Fruit fly (Drosophila melanogaster): ENCODE data around the gene Gld2.

Gld2 gene

DNA sequence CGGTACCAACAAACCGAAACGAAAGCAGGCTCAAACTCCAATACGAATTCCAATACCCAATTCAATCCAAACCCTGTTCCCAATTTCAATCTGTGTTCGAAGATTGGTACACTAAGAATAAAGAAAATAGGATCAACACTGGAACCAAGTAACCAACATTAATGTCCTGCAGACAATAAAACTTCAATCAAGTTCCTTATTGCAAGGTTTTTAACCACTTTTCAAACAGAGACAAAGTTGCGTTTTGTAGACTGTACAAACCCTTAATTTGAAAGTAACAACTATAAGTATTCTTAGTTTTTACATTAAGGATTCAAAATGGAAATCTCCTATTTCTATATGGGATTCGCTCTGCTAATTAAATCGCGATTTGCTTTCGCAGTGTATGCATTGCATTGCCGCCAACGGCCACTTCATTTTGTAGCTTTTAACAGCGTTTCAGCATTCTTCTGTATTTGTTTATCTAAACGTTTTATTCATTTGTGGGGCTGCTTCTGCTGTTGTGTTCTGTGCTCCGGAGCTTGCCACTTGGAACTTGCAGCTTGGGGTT lies 12.2 kb upstream of the Gld2 start:
- TF ChIP-seq CG15710 (tag; optimal IDR thresholded peaks at IDR 0.05) = peak; percentile 1
- no peak for TF ChIP-seq D1 (tag; optimal IDR thresholded peaks at IDR 0.05)
- TF ChIP-seq CG10348 (GFP tag; IDR thresholded peaks at IDR 0.05) = no peak
- TF ChIP-seq CG8159 (tag; optimal IDR thresholded peaks at IDR 0.05) = peak; percentile 10
- TF ChIP-seq CG9948 (tag; optimal IDR thresholded peaks at IDR 0.05) = peak; percentile 13
- peak; percentile 55 for TF ChIP-seq CG14655 (GFP tag; optimal IDR thresholded peaks at IDR 0.05)
- TF ChIP-seq CG8301 (tag; optimal IDR thresholded peaks at IDR 0.05) = peak; percentile 29
- no peak for TF ChIP-seq EcR (GFP tag; optimal IDR thresholded peaks at IDR 0.05)
- no peak for TF ChIP-seq CG12605 (GFP tag; IDR thresholded peaks at IDR 0.05)
- TF ChIP-seq Pif1A (GFP tag; optimal IDR thresholded peaks at IDR 0.05) = no peak
- no peak for TF ChIP-seq gl (tag; optimal IDR thresholded peaks at IDR 0.05)
- no peak for TF ChIP-seq CG32121 (GFP tag; IDR thresholded peaks at IDR 0.05)
- TF ChIP-seq fd96Ca (GFP tag; IDR thresholded peaks at IDR 0.05) = no peak
- peak; percentile 15 for TF ChIP-seq CG17806 (tag; optimal IDR thresholded peaks at IDR 0.05)

DNA sequence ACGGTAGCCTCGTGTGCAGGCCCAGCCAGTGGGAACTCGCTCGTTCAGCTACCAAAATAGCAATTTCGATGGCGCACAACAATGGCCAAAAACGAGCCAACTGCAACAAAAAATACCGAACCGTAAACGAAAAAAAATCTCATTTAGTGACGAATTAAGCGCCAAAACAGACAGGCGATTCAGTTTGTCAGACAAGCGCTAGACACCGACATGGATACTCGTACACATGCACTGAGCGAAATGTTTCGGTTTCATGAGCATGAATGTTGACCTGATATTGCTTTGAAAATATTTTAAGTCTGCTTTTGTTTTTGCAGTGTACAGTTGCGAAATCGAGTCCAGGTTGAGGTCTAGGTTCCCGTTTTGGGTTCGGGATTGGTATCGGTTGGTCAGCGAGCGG lies 9.2 kb upstream of the Gld2 start:
- TF ChIP-seq CG17806 (tag; optimal IDR thresholded peaks at IDR 0.05) = no peak
- no peak for TF ChIP-seq CG14655 (GFP tag; optimal IDR thresholded peaks at IDR 0.05)
- TF ChIP-seq CG34367 (tag; optimal IDR thresholded peaks at IDR 0.05) = no peak
- no peak for TF ChIP-seq fd96Ca (GFP tag; IDR thresholded peaks at IDR 0.05)
- TF ChIP-seq CG8159 (tag; optimal IDR thresholded peaks at IDR 0.05) = no peak
- TF ChIP-seq CG10348 (GFP tag; IDR thresholded peaks at IDR 0.05) = no peak
- no peak for TF ChIP-seq CG4496 (GFP tag; IDR thresholded peaks at IDR 0.05)
- TF ChIP-seq Ets98B (GFP tag; IDR thresholded peaks at IDR 0.05) = no peak

DNA sequence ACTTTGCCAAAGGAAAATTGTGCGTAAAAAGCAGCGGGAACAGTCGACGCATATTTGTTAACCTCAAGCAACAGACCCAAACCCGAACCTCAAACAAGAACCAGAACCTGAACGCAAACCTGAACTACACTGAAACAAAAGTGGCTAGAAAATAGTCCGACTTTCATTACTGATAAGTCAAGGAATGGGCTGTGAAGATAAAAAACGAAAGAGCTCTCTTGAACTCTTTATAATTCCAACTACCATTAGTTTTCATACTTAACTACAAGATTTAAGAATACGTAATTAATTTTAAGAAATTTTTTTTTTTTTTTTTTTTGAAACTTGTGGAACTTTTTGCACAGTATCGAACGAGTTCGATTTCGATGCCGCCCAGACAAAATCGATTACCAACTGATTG lies 6.1 kb upstream of the Gld2 start:
- no peak for TF ChIP-seq CG10348 (GFP tag; IDR thresholded peaks at IDR 0.05)
- peak; percentile 25 for TF ChIP-seq Pif1A (GFP tag; optimal IDR thresholded peaks at IDR 0.05)
- TF ChIP-seq Pif1B (GFP tag; optimal IDR thresholded peaks at IDR 0.05) = peak; percentile 22
- no peak for TF ChIP-seq Ets98B (GFP tag; IDR thresholded peaks at IDR 0.05)
- TF ChIP-seq EcR (GFP tag; optimal IDR thresholded peaks at IDR 0.05) = no peak
- TF ChIP-seq CG8159 (tag; optimal IDR thresholded peaks at IDR 0.05) = peak; percentile 38
- no peak for TF ChIP-seq CG13204 (GFP tag; optimal IDR thresholded peaks at IDR 0.05)
- no peak for TF ChIP-seq fd96Ca (GFP tag; IDR thresholded peaks at IDR 0.05)
- no peak for TF ChIP-seq CG32121 (GFP tag; IDR thresholded peaks at IDR 0.05)
- TF ChIP-seq CG8301 (tag; optimal IDR thresholded peaks at IDR 0.05) = peak; percentile 23
- peak; percentile 3 for TF ChIP-seq Snoo (tag; optimal IDR thresholded peaks at IDR 0.05)
- TF ChIP-seq CG34367 (tag; optimal IDR thresholded peaks at IDR 0.05) = no peak
- TF ChIP-seq CG14655 (GFP tag; optimal IDR thresholded peaks at IDR 0.05) = peak; percentile 50
- TF ChIP-seq CG17806 (tag; optimal IDR thresholded peaks at IDR 0.05) = peak; percentile 40
- 0 out of 3 replicates have a peak, but pooled peaks have one; percentile 14 for TF ChIP-seq CG4496 (GFP tag; IDR thresholded peaks at IDR 0.05)
- TF ChIP-seq CG15710 (tag; optimal IDR thresholded peaks at IDR 0.05) = peak; percentile 7
- TF ChIP-seq D1 (tag; optimal IDR thresholded peaks at IDR 0.05) = no peak
- no peak for TF ChIP-seq gl (tag; optimal IDR thresholded peaks at IDR 0.05)
- TF ChIP-seq CG9948 (tag; optimal IDR thresholded peaks at IDR 0.05) = peak; percentile 27
- TF ChIP-seq CG12605 (GFP tag; IDR thresholded peaks at IDR 0.05) = no peak
- no peak for TF ChIP-seq rn (GFP tag; IDR thresholded peaks at IDR 0.05)

DNA sequence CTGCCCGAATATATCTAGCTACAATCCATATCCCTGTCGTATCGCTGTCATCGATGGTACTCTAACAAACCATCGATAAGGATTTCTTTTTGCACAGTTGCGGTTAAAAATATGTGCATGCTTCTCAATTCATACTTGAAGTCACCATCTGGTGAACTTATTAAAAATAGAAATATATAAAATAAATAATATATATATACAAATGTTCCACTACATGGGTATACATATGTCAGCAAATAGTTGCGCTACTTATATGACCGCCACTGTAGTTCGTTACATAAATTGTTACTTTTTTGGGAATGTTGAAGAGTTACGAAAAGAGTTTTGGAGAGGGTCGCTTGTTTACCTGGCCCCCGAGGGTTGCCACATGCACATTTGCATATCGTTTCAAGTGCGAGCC lies 9.2 kb downstream of the Gld2 start:
- no peak for TF ChIP-seq CG34367 (tag; optimal IDR thresholded peaks at IDR 0.05)
- TF ChIP-seq CG17806 (tag; optimal IDR thresholded peaks at IDR 0.05) = peak; percentile 6
- TF ChIP-seq CG4496 (GFP tag; IDR thresholded peaks at IDR 0.05) = 0 out of 3 replicates have a peak, but pooled peaks have one; percentile 26

DNA sequence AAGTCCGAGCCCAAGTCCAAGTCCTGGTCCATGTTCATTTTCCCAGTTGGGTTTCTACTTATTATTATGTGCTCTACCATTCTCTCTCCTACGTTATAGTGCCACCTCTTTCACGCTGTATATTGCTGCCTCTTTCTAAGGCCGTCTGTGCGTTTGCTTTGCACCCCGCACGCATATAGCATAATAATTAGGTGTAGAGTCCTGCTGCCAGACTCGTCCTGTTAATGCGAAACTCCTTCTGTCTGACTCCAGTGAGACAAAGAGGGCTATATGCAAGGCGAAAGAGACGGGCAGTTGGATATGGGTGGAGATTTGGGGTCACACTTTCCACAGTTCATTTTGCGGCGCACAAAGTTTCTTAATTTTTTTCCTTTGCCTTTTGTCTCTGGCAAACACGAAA lies 11.8 kb downstream of the Gld2 start:
- TF ChIP-seq CG8301 (tag; optimal IDR thresholded peaks at IDR 0.05) (no peak), CG9948 (tag; optimal IDR thresholded peaks at IDR 0.05) (no peak), CG17806 (tag; optimal IDR thresholded peaks at IDR 0.05) (no peak), CG13204 (GFP tag; optimal IDR thresholded peaks at IDR 0.05) (no peak), CG4496 (GFP tag; IDR thresholded peaks at IDR 0.05) (no peak)

DNA sequence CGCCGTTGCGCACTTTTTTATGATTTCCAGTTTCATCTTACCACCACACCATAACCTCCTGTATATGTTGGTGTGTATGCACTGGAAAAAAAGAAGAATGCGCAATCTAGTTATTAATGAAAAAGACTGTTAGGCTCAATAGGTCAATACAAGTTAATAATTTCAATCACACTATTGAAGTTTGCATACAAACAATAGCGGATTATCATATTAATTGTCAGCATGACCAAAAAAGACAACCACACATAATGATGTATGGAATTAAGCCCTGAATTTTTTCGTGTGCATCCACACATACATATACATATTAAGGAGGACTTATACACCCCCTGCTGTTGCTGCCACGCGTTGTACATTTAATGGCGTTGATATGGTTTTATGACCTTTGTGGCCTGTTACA lies 25.1 kb downstream of the Gld2 start:
- TF ChIP-seq CG17806 (tag; optimal IDR thresholded peaks at IDR 0.05) = peak; percentile 16
- TF ChIP-seq CG8159 (tag; optimal IDR thresholded peaks at IDR 0.05) = peak; percentile 34
- peak; percentile 0 for TF ChIP-seq CG15710 (tag; optimal IDR thresholded peaks at IDR 0.05)
- TF ChIP-seq CG10348 (GFP tag; IDR thresholded peaks at IDR 0.05) = no peak
- TF ChIP-seq CG14655 (GFP tag; optimal IDR thresholded peaks at IDR 0.05) = peak; percentile 23
- TF ChIP-seq Pif1A (GFP tag; optimal IDR thresholded peaks at IDR 0.05) = no peak
- peak; percentile 4 for TF ChIP-seq CG8301 (tag; optimal IDR thresholded peaks at IDR 0.05)

DNA sequence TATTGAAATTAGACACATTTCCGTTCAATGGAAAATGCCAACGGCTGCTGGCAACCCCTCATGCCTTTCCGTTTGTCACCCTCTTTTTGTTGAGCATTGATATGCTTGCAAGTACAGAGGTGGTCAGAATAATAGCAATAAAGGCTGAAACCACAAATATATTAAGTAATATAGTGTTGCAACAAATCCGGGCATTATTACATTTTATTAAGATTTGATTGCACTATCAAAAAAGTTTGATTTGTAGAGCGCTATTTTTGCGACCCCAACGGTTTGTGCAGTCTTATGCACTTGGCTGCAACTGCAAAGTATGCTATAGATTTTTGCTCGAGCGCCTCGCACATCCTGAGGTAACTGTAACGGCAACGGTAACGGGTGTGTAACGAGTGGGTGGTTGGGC lies 48.6 kb downstream of the Gld2 start:
- TF ChIP-seq CG34367 (tag; optimal IDR thresholded peaks at IDR 0.05) (peak; percentile 43), gl (tag; optimal IDR thresholded peaks at IDR 0.05) (peak; percentile 13), CG8159 (tag; optimal IDR thresholded peaks at IDR 0.05) (peak; percentile 78), rn (GFP tag; IDR thresholded peaks at IDR 0.05) (no peak), CG15710 (tag; optimal IDR thresholded peaks at IDR 0.05) (peak; percentile 60), CG17806 (tag; optimal IDR thresholded peaks at IDR 0.05) (peak; percentile 67), CG14655 (GFP tag; optimal IDR thresholded peaks at IDR 0.05) (peak; percentile 52), CG9948 (tag; optimal IDR thresholded peaks at IDR 0.05) (peak; percentile 56), CG4496 (GFP tag; IDR thresholded peaks at IDR 0.05) (peak; percentile 70; the same call in 2 of the 3 replicates), Pif1A (GFP tag; optimal IDR thresholded peaks at IDR 0.05) (peak; percentile 4), CG13204 (GFP tag; optimal IDR thresholded peaks at IDR 0.05) (no peak), CG10348 (GFP tag; IDR thresholded peaks at IDR 0.05) (no peak), Pif1B (GFP tag; optimal IDR thresholded peaks at IDR 0.05) (peak; percentile 7), Snoo (tag; optimal IDR thresholded peaks at IDR 0.05) (no peak), CG32121 (GFP tag; IDR thresholded peaks at IDR 0.05) (no peak), D1 (tag; optimal IDR thresholded peaks at IDR 0.05) (no peak), CG12605 (GFP tag; IDR thresholded peaks at IDR 0.05) (no peak), CG8301 (tag; optimal IDR thresholded peaks at IDR 0.05) (peak; percentile 43), EcR (GFP tag; optimal IDR thresholded peaks at IDR 0.05) (no peak), fd96Ca (GFP tag; IDR thresholded peaks at IDR 0.05) (peak; percentile 39; the same call in 1 of the 3 replicates), Ets98B (GFP tag; IDR thresholded peaks at IDR 0.05) (no peak)
